Worm (Caenorhabditis elegans): ENCODE results near the gene srh-234.

Gene srh-234

DNA sequence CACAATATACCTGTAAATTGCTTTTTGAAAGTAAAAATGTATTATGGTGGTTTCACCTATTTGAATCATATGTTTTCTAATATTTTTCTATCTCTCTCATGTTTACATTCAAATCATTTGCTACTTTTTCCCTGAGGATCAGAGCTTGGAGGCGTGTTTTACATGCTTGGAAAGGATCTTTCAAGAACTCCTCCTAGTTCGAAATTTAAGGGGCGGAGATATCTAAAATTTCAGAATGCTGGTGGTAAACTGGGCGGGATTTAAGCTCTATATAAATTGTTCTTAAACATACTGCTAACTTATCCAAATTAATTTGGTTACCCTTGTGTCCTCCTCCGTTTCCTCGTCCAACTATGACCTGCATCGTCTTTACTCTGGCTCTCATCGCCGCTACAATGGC, 16.3 kb upstream of the srh-234 start, which contains the start of gene C12D5.5:
Gene C12D5.5 (plus strand): TSS at position 301 of the 400 bp plus-strand sequence.
- no peak for TF ChIP-seq lin-11 (tag; optimal IDR thresholded peaks at IDR 0.05)
- no peak for TF ChIP-seq skn-1 (tag; optimal IDR thresholded peaks at IDR 0.05)
- no peak for TF ChIP-seq nhr-23 (tag; optimal IDR thresholded peaks at IDR 0.05)
- no peak for TF ChIP-seq aly-2 (tag; optimal IDR thresholded peaks at IDR 0.05)
- TF ChIP-seq ztf-1 (GFP tag; conservative IDR thresholded peaks at IDR 0.05) = no peak
- TF ChIP-seq unc-55 (GFP tag; optimal IDR thresholded peaks at IDR 0.05) = no peak
- no peak for TF ChIP-seq snpc-4 (tag; optimal IDR thresholded peaks at IDR 0.05)
- no peak for TF ChIP-seq mbf-1 (tag; optimal IDR thresholded peaks at IDR 0.05)
- no peak for TF ChIP-seq ceh-16 (tag; optimal IDR thresholded peaks at IDR 0.05)
- no peak for TF ChIP-seq nhr-25 (tag; optimal IDR thresholded peaks at IDR 0.05)
- TF ChIP-seq ztf-4 (tag; optimal IDR thresholded peaks at IDR 0.05) = no peak
- no peak for TF ChIP-seq elt-3 (tag; optimal IDR thresholded peaks at IDR 0.05)
- no peak for TF ChIP-seq zag-1 (tag; optimal IDR thresholded peaks at IDR 0.05)
- TF ChIP-seq sem-4 (tag; optimal IDR thresholded peaks at IDR 0.05) = no peak
- TF ChIP-seq egl-27 (tag; optimal IDR thresholded peaks at IDR 0.05) = no peak
- TF ChIP-seq alr-1 (tag; optimal IDR thresholded peaks at IDR 0.05) = no peak
- no peak for TF ChIP-seq sma-3 (GFP tag; optimal IDR thresholded peaks at IDR 0.05)
- TF ChIP-seq ZK546.5 (tag; optimal IDR thresholded peaks at IDR 0.05) = no peak
- TF ChIP-seq sma-9 (GFP tag; optimal IDR thresholded peaks at IDR 0.05) = no peak
- TF ChIP-seq sma-9 (tag; optimal IDR thresholded peaks at IDR 0.05) = no peak
- TF ChIP-seq lsy-2 (tag; optimal IDR thresholded peaks at IDR 0.05) = no peak

DNA sequence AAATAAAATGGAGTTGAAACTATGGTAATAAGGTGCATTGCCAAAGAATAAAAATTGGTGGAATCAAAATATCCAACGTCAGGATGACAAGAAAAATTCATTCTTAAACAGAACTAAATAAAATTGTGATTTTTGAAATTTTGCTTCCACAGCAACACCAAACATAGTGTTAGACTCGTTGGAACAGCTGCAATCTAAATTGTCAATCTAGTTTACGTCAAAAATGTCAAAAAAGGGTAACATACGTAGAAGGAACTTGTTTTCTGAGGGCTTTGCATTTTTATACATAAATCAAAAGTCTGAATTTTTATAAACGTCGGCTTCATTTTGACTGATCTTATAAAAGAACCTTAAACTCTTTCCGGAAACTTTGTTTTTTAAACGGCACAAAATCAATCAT, 1.9 kb upstream of the srh-234 start, which contains the start of gene srh-200:
Gene srh-200 (minus strand): TSS at position 101 of the 400 bp plus-strand sequence.
- TF ChIP-seq mdl-1 (tag; optimal IDR thresholded peaks at IDR 0.05) (no peak), elt-1 (tag; optimal IDR thresholded peaks at IDR 0.05) (no peak), peb-1 (tag; optimal IDR thresholded peaks at IDR 0.05) (no peak), aly-2 (tag; optimal IDR thresholded peaks at IDR 0.05) (no peak), ztf-1 (GFP tag; conservative IDR thresholded peaks at IDR 0.05) (no peak), unc-62 (GFP tag; optimal IDR thresholded peaks at IDR 0.05) (no peak), nhr-6 (tag; optimal IDR thresholded peaks at IDR 0.05) (no peak), crh-2 (tag; optimal IDR thresholded peaks at IDR 0.05) (no peak), lin-11 (tag; optimal IDR thresholded peaks at IDR 0.05) (no peak)

DNA sequence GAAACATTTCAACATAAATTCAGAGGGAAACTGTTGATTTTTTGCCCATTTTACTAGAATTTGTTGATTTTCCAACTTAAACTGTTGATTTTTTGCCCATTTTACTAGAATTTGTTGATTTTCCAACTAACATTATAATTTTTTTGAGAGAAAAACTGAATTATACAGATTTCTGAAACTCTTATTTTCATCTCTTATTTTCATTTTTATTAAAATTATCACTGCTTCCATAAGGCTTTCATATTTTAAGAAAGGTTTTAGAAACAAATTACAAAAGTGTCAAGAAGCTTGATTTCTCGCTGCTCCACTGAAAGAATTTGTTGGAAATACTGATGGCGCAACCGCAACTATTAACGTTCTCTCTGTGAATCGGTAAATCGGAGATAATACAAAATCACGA, 1.7 kb downstream of the srh-234 start:
- TF ChIP-seq dmd-4 (tag; optimal IDR thresholded peaks at IDR 0.05) = no peak
- TF ChIP-seq R02D3.7 (tag; optimal IDR thresholded peaks at IDR 0.05) = no peak
- TF ChIP-seq mbf-1 (tag; optimal IDR thresholded peaks at IDR 0.05) = no peak
- no peak for TF ChIP-seq nhr-6 (tag; optimal IDR thresholded peaks at IDR 0.05)
- no peak for TF ChIP-seq mab-5 (tag; optimal IDR thresholded peaks at IDR 0.05)
- TF ChIP-seq gmeb-1 (tag; optimal IDR thresholded peaks at IDR 0.05) = no peak

DNA sequence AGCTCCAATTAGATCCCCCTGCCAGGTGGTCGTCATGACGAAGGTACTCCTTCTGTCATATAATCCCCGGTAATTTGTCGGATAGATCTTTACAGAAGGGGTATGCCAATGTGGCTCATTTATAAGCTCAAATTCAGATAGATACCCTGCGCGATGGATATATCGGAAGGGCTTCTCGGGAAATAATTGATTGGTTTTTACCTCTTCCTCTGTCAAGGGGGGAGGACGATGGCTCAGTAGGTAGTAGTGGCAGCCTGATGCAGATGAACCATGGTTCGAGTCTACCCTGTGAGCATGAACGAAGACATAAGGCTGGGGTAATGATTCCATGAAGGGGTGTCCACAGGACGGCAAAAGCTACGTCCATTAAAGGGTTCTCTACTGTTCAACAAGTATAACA, 4.5 kb downstream of the srh-234 start:
- TF ChIP-seq sem-4 (tag; optimal IDR thresholded peaks at IDR 0.05) (no peak), ceh-82 (tag; optimal IDR thresholded peaks at IDR 0.05) (no peak), ama-1 (optimal IDR thresholded peaks at IDR 0.05) (no peak), skn-1 (tag; optimal IDR thresholded peaks at IDR 0.05) (no peak), C34F6.9 (tag; optimal IDR thresholded peaks at IDR 0.05) (no peak), R02D3.7 (tag; optimal IDR thresholded peaks at IDR 0.05) (no peak), nhr-77 (tag; optimal IDR thresholded peaks at IDR 0.05) (no peak), mab-5 (tag; optimal IDR thresholded peaks at IDR 0.05) (no peak), egl-27 (tag; optimal IDR thresholded peaks at IDR 0.05) (no peak), peb-1 (tag; optimal IDR thresholded peaks at IDR 0.05) (no peak)

DNA sequence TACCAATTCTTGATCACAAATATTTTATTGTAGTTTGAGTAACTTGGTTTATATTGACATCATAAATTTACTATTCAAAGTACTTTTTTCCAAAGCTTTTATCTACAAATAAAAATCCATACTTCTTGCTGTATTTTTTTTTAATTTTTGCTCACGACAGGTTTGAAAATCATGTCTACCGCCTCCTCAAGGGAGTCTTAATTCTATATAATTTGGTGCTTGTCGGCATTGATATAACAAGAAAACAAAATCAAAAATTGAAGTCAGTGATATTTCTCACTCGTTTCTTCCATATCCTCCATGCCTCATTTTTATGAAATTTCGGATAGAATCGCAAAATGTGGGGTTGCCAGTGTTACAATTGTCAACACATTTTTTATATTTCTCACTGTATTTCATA, 6.2 kb downstream of the srh-234 start, which contains the start of gene str-47:
Gene str-47 (plus strand): TSS at position 301 of the 400 bp plus-strand sequence.
- no peak for TF ChIP-seq elt-1 (tag; optimal IDR thresholded peaks at IDR 0.05)
- no peak for TF ChIP-seq R02D3.7 (tag; optimal IDR thresholded peaks at IDR 0.05)
- no peak for TF ChIP-seq unc-39 (tag; optimal IDR thresholded peaks at IDR 0.05)
- TF ChIP-seq mdl-1 (tag; optimal IDR thresholded peaks at IDR 0.05) = no peak
- TF ChIP-seq nhr-21 (tag; optimal IDR thresholded peaks at IDR 0.05) = no peak
- TF ChIP-seq ceh-82 (tag; optimal IDR thresholded peaks at IDR 0.05) = no peak
- TF ChIP-seq elt-3 (tag; optimal IDR thresholded peaks at IDR 0.05) = no peak
- no peak for TF ChIP-seq nhr-23 (tag; optimal IDR thresholded peaks at IDR 0.05)
- no peak for TF ChIP-seq nhr-129 (tag; optimal IDR thresholded peaks at IDR 0.05)
- no peak for TF ChIP-seq egl-27 (tag; optimal IDR thresholded peaks at IDR 0.05)
- no peak for TF ChIP-seq nhr-237 (tag; optimal IDR thresholded peaks at IDR 0.05)
- no peak for TF ChIP-seq ZK546.5 (tag; optimal IDR thresholded peaks at IDR 0.05)

Data from whole organism, L2 larva.